Fruit fly (Drosophila melanogaster) whole organism: ENCODE data around the gene mtgo.

Experiments used
- Dll ChIP-seq: fragments of >200 bp; optimal IDR thresholded peaks from 2 replicates; lab custom pipeline; 2017
- usp ChIP-seq: fragments of >200 bp; optimal IDR thresholded peaks from 2 replicates; lab custom pipeline; 2017; ENCODE audit warnings: missing biosample characterization, missing genetic modification characterization, mixed read lengths

dm6 chr2L:16620384-16620908 lies 75.6 kb downstream of the mtgo start:
- TF ChIP-seq usp = no peak
- TF ChIP-seq Dll (lab: Kevin White, UChicago) = no peak
